Fruit fly (Drosophila melanogaster) whole organism, embryonic: ENCODE data around the gene CG7386.
A peak's percentile ranks its signal among the peaks of the same experiment; 100 is the strongest.

Source experiments
- CG10147 ChIP-seq: fragments of 200-800 bp; sonication (Bioruptor generic); optimal IDR thresholded peaks from 2 replicates; lab custom pipeline; 2019; ENCODE audit warnings: missing biosample characterization, mild to moderate bottlenecking, missing genetic modification characterization, moderate library complexity
- CG10431 ChIP-seq: fragments of 200-800 bp; sonication (Bioruptor generic); optimal IDR thresholded peaks from 3 replicates; lab custom pipeline; 2018; ENCODE audit warnings: missing biosample characterization, mild to moderate bottlenecking, missing genetic modification characterization
- CG10543 ChIP-seq: fragments of 200-800 bp; sonication (Bioruptor generic); optimal IDR thresholded peaks from 3 replicates; lab custom pipeline; 2017; ENCODE audit warnings: missing biosample characterization, mild to moderate bottlenecking, missing genetic modification characterization, moderate library complexity
- CG10654 ChIP-seq: fragments of 200-800 bp; sonication (Bioruptor generic); optimal IDR thresholded peaks from 2 replicates; lab custom pipeline; 2016; ENCODE audit warnings: missing biosample characterization, missing genetic modification characterization
- CG10979 ChIP-seq: fragments of 200-800 bp; sonication (Bioruptor generic); optimal IDR thresholded peaks from 2 replicates; lab custom pipeline; 2018; ENCODE audit warnings: missing biosample characterization, mild to moderate bottlenecking, missing genetic modification characterization, moderate library complexity
- CG11247 ChIP-seq: fragments of 200-800 bp; sonication (Bioruptor generic); IDR thresholded peaks from 2 replicates; pipeline ENCODE4 v1.3.6; 2022; ENCODE audit warnings: missing biosample characterization, missing genetic modification characterization
- CG11560 ChIP-seq: fragments of 200-800 bp; sonication (Bioruptor generic); IDR thresholded peaks from 3 replicates; pipeline ENCODE4 v1.3.6; 2022; ENCODE audit warnings: missing biosample characterization, missing genetic modification characterization
- CG13296 ChIP-seq: fragments of 200-800 bp; sonication (Bioruptor generic); optimal IDR thresholded peaks from 3 replicates; lab custom pipeline; 2018; ENCODE audit warnings: missing biosample characterization, mild to moderate bottlenecking, missing genetic modification characterization
- CG15514 ChIP-seq: fragments of 200-800 bp; sonication (Bioruptor generic); optimal IDR thresholded peaks from 3 replicates; lab custom pipeline; 2017; ENCODE audit warnings: missing biosample characterization, missing genetic modification characterization, mild to moderate bottlenecking, moderate library complexity, missing genetic modification reagents
- CG1602 ChIP-seq: fragments of 200-800 bp; sonication (Bioruptor generic); optimal IDR thresholded peaks from 3 replicates; lab custom pipeline; 2016; ENCODE audit warnings: missing biosample characterization, missing genetic modification characterization
- CG17361 ChIP-seq: fragments of 200-800 bp; sonication (Bioruptor generic); IDR thresholded peaks from 3 replicates; pipeline ENCODE4 v1.3.6; 2022; ENCODE audit warnings: missing biosample characterization, missing genetic modification characterization
- CG18476 ChIP-seq: fragments of 200-800 bp; sonication (Bioruptor generic); optimal IDR thresholded peaks from 2 replicates; lab custom pipeline; 2016; ENCODE audit warnings: missing biosample characterization, mild to moderate bottlenecking, missing genetic modification characterization
- CG2678 ChIP-seq: fragments of 200-800 bp; sonication (Bioruptor generic); optimal IDR thresholded peaks from 3 replicates; lab custom pipeline; 2019; ENCODE audit warnings: missing biosample characterization, mild to moderate bottlenecking, missing genetic modification characterization, moderate library complexity
- CG2875 ChIP-seq: fragments of 200-800 bp; sonication (Bioruptor generic); optimal IDR thresholded peaks from 2 replicates; lab custom pipeline; 2017; ENCODE audit warnings: missing biosample characterization, mild to moderate bottlenecking, missing genetic modification characterization, missing genetic modification reagents
- CG31388 ChIP-seq: fragments of 200-800 bp; sonication (Bioruptor generic); optimal IDR thresholded peaks from 2 replicates; lab custom pipeline; 2016; ENCODE audit warnings: missing biosample characterization, missing genetic modification characterization
- CG32767 ChIP-seq: fragments of 200-800 bp; sonication (Bioruptor generic); IDR thresholded peaks from 2 replicates; pipeline ENCODE4 v1.3.6; 2022; ENCODE audit warnings: missing biosample characterization, missing genetic modification characterization
- CG3995 ChIP-seq: fragments of 200-800 bp; sonication (Bioruptor generic); optimal IDR thresholded peaks from 3 replicates; lab custom pipeline; 2016; ENCODE audit warnings: missing biosample characterization, missing genetic modification characterization
- CG5245 ChIP-seq: fragments of 200-800 bp; sonication (Bioruptor generic); optimal IDR thresholded peaks from 3 replicates; lab custom pipeline; 2016; ENCODE audit warnings: missing biosample characterization, missing genetic modification characterization
- CG7963 ChIP-seq: fragments of 200-800 bp; sonication (Bioruptor generic); IDR thresholded peaks from 3 replicates; pipeline ENCODE4 v1.3.6; 2022; ENCODE audit warnings: missing biosample characterization, missing genetic modification characterization; ENCODE audit not compliant: partially characterized antibody
- CG9437 ChIP-seq: fragments of 200-800 bp; sonication (Bioruptor generic); optimal IDR thresholded peaks from 2 replicates; lab custom pipeline; 2018; ENCODE audit warnings: missing biosample characterization, mild to moderate bottlenecking, missing genetic modification characterization
- CG9876 ChIP-seq: fragments of 200-800 bp; sonication (Bioruptor generic); optimal IDR thresholded peaks from 2 replicates; lab custom pipeline; 2016; ENCODE audit warnings: missing biosample characterization, missing genetic modification characterization
- CG9932 ChIP-seq: fragments of 200-800 bp; sonication (Bioruptor generic); IDR thresholded peaks from 2 replicates; pipeline ENCODE4 v1.3.6; 2022; ENCODE audit warnings: missing biosample characterization, missing genetic modification characterization
- Doc3 ChIP-seq: fragments of 200-800 bp; sonication (Bioruptor generic); IDR thresholded peaks from 3 replicates; pipeline ENCODE4 v1.3.6; 2022; ENCODE audit warnings: missing biosample characterization, missing genetic modification characterization; ENCODE audit not compliant: partially characterized antibody
- HLH3B ChIP-seq: fragments of 200-800 bp; sonication (Bioruptor generic); IDR thresholded peaks from 2 replicates; pipeline ENCODE4 v1.3.6; 2022; ENCODE audit warnings: missing biosample characterization, missing genetic modification characterization
- Hey ChIP-seq: fragments of 200-800 bp; sonication (Bioruptor generic); optimal IDR thresholded peaks from 3 replicates; lab custom pipeline; 2018; ENCODE audit warnings: missing biosample characterization, mild to moderate bottlenecking, missing genetic modification characterization
- Hr3 ChIP-seq: fragments of 200-800 bp; sonication (Bioruptor generic); optimal IDR thresholded peaks from 3 replicates; lab custom pipeline; 2016; ENCODE audit warnings: missing biosample characterization, missing genetic modification characterization
- Mrtf ChIP-seq: fragments of 200-800 bp; sonication (Bioruptor generic); IDR thresholded peaks from 3 replicates; pipeline ENCODE4 v1.3.6; 2022; ENCODE audit warnings: missing biosample characterization, missing genetic modification characterization
- Optix ChIP-seq: fragments of 200-800 bp; sonication (Bioruptor generic); IDR thresholded peaks from 3 replicates; pipeline ENCODE4 v1.3.6; 2022; ENCODE audit warnings: missing biosample characterization, missing genetic modification characterization
- Ssrp ChIP-seq: fragments of 200-800 bp; sonication (Bioruptor generic); optimal IDR thresholded peaks from 2 replicates; lab custom pipeline; 2018; ENCODE audit warnings: missing biosample characterization, mild to moderate bottlenecking, missing genetic modification characterization, moderate library complexity
- Vsx1 ChIP-seq: fragments of 200-800 bp; sonication (Bioruptor generic); optimal IDR thresholded peaks from 2 replicates; lab custom pipeline; 2017; ENCODE audit warnings: missing biosample characterization, mild to moderate bottlenecking, missing genetic modification characterization, missing genetic modification reagents
- YL-1 ChIP-seq: fragments of 200-800 bp; sonication (Bioruptor generic); optimal IDR thresholded peaks from 3 replicates; lab custom pipeline; 2017; ENCODE audit warnings: missing biosample characterization, mild to moderate bottlenecking, missing genetic modification characterization
- az2 ChIP-seq: fragments of 200-800 bp; sonication (Bioruptor generic); optimal IDR thresholded peaks from 3 replicates; lab custom pipeline; 2016; ENCODE audit warnings: missing biosample characterization, missing genetic modification characterization
- bowl ChIP-seq: fragments of 200-800 bp; sonication (Bioruptor generic); IDR thresholded peaks from 2 replicates; pipeline ENCODE4 v1.3.6; 2022; ENCODE audit warnings: missing biosample characterization, missing genetic modification characterization
- btn ChIP-seq: fragments of 200-800 bp; sonication (Bioruptor generic); optimal IDR thresholded peaks from 2 replicates; lab custom pipeline; 2016; ENCODE audit warnings: missing biosample characterization, missing genetic modification characterization
- cg ChIP-seq: fragments of 200-800 bp; sonication (Bioruptor generic); optimal IDR thresholded peaks from 3 replicates; lab custom pipeline; 2019; ENCODE audit warnings: missing biosample characterization, mild to moderate bottlenecking, missing genetic modification characterization, moderate library complexity
- dmrt11E ChIP-seq: fragments of 200-800 bp; sonication (Bioruptor generic); optimal IDR thresholded peaks from 3 replicates; lab custom pipeline; 2018; ENCODE audit warnings: missing biosample characterization, mild to moderate bottlenecking, missing genetic modification characterization, moderate library complexity
- gcm ChIP-seq: fragments of 200-800 bp; sonication (Bioruptor generic); optimal IDR thresholded peaks from 2 replicates; lab custom pipeline; 2019; ENCODE audit warnings: missing biosample characterization, mild to moderate bottlenecking, missing genetic modification characterization, moderate library complexity
- hkb ChIP-seq, 2 experiments: fragments of 200-800 bp in 1 of 2; fragments of >200 bp in 1 of 2; sonication (Bioruptor generic) in 1 of 2; IDR thresholded peaks in 1 of 2; optimal IDR thresholded peaks in 1 of 2; 2 replicates each; pipeline versions ENCODE4 v1.3.6 to Lab custom; 2017 to 2022; ENCODE audit warnings: missing biosample characterization in 1 of 2, missing genetic modification characterization in 1 of 2
- jumu ChIP-seq: fragments of 200-800 bp; sonication (Bioruptor generic); optimal IDR thresholded peaks from 3 replicates; lab custom pipeline; 2016; ENCODE audit warnings: missing biosample characterization, missing genetic modification characterization
- ken ChIP-seq: fragments of 200-800 bp; sonication (Bioruptor generic); IDR thresholded peaks from 3 replicates; pipeline ENCODE4 v1.3.6; 2022; ENCODE audit warnings: missing biosample characterization, missing genetic modification characterization
- kni ChIP-seq: fragments of 200-800 bp; sonication (Bioruptor generic); optimal IDR thresholded peaks from 3 replicates; lab custom pipeline; 2017; ENCODE audit warnings: mild to moderate bottlenecking, missing biosample characterization, missing genetic modification reagents, missing genetic modification characterization
- lov ChIP-seq, 2 experiments: fragments of 200-800 bp in 1 of 2; fragments of >200 bp in 1 of 2; sonication (Bioruptor generic) in 1 of 2; IDR thresholded peaks in 1 of 2; optimal IDR thresholded peaks in 1 of 2; 2 replicates in 1 of 2; 3 replicates in 1 of 2; pipeline versions ENCODE4 v1.3.6 to Lab custom; 2017 to 2022; ENCODE audit warnings: missing biosample characterization in 1 of 2, missing genetic modification characterization in 1 of 2
- nau ChIP-seq: fragments of 200-800 bp; sonication (Bioruptor generic); optimal IDR thresholded peaks from 3 replicates; lab custom pipeline; 2017; ENCODE audit warnings: missing biosample characterization, mild to moderate bottlenecking, missing genetic modification characterization, missing genetic modification reagents
- pfk ChIP-seq: fragments of 200-800 bp; sonication (Bioruptor generic); optimal IDR thresholded peaks from 2 replicates; lab custom pipeline; 2018; ENCODE audit warnings: missing biosample characterization, mild to moderate bottlenecking, missing genetic modification characterization, moderate library complexity
- seq ChIP-seq: fragments of 200-800 bp; sonication (Bioruptor generic); IDR thresholded peaks from 2 replicates; pipeline ENCODE4 v1.3.6; 2022; ENCODE audit warnings: missing biosample characterization, missing genetic modification characterization
- slp2 ChIP-seq: fragments of 200-800 bp; sonication (Bioruptor generic); optimal IDR thresholded peaks from 2 replicates; lab custom pipeline; 2016; ENCODE audit warnings: missing biosample characterization, missing genetic modification characterization
- sqz ChIP-seq: fragments of 200-800 bp; sonication (Bioruptor generic); optimal IDR thresholded peaks from 3 replicates; lab custom pipeline; 2018; ENCODE audit warnings: missing biosample characterization, mild to moderate bottlenecking, missing genetic modification characterization
- sug ChIP-seq: fragments of 200-800 bp; optimal IDR thresholded peaks from 2 replicates; lab custom pipeline; 2019; ENCODE audit warnings: missing biosample characterization, mild to moderate bottlenecking, missing genetic modification characterization, moderate library complexity
- tx ChIP-seq: fragments of 200-800 bp; sonication (Bioruptor generic); optimal IDR thresholded peaks from 2 replicates; lab custom pipeline; 2016; ENCODE audit warnings: missing biosample characterization, missing genetic modification characterization

CG7386 gene

DNA sequence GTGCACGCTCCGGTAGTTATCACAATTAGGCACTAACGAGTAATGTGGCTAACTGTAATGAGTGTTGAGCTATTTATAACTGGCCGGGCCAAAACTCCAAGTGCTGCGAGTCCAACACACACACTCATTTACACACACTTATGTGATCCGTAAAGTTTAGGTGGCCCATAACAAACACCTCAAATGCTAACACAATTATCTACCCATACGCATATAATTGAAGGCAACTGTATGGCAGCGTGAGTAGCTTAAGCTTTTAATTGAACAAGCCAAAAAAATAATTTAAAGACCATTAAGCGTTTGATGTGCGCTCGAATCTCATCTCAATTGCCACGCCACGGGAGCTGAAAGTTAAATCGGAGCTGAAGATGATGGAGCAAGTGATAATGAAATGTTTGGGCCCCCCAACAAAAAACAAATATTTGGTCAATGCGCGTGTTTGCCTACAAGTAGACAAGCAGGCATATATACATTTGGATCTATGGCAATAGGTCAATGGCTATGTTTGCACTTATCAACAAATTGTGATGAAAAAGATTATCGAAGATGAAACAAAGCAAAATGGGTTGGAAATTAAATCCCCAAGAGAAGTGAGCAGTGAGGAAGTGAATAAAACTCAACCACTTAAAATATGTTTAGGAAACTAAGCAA lies 49.5 kb upstream of the CG7386 start, which contains the start of gene Cpr65Av (continued):
- no peak for TF ChIP-seq Ssrp (tag; lab: Kevin White, UChicago)
- 0 out of 2 replicates have a peak, but pooled peaks have one; percentile 34 for TF ChIP-seq HLH3B
- no peak for TF ChIP-seq tx (GFP tag; lab: Kevin White, UChicago)
- no peak for TF ChIP-seq CG10543
- TF ChIP-seq CG9876 = no peak
- TF ChIP-seq Mrtf (GFP tag; lab: Robert Waterston, UW) = no peak
- TF ChIP-seq sug (tag; lab: Kevin White, UChicago) = no peak
- TF ChIP-seq CG1602 (GFP tag; lab: Kevin White, UChicago) = no peak
- TF ChIP-seq Hey (tag; lab: Kevin White, UChicago) = no peak
- peak; percentile 43 for TF ChIP-seq sqz (GFP tag; lab: Kevin White, UChicago)
- TF ChIP-seq seq = no peak
- no peak for TF ChIP-seq CG9932 (GFP tag; lab: Robert Waterston, UW)
- no peak for TF ChIP-seq CG9437 (GFP tag; lab: Kevin White, UChicago)
- no peak for TF ChIP-seq slp2 (GFP tag; lab: Kevin White, UChicago)
- TF ChIP-seq CG10431 (GFP tag; lab: Kevin White, UChicago) = no peak
- TF ChIP-seq hkb (optimal IDR thresholded peaks at IDR 0.05; lab: Kevin White, UChicago) = no peak
- TF ChIP-seq hkb (GFP tag; IDR thresholded peaks at IDR 0.05; lab: Robert Waterston, UW) = peak; percentile 28; the same call in 1 of the 2 replicates
- TF ChIP-seq CG31388 = no peak
- no peak for TF ChIP-seq YL-1 (GFP tag; lab: Kevin White, UChicago)
- no peak for TF ChIP-seq pfk (GFP tag; lab: Kevin White, UChicago)
- no peak for TF ChIP-seq CG17361 (GFP tag; lab: Robert Waterston, UW)
- TF ChIP-seq CG18476 (GFP tag; lab: Kevin White, UChicago) = no peak
- no peak for TF ChIP-seq dmrt11E (tag; lab: Kevin White, UChicago)
- TF ChIP-seq CG13296 (GFP tag; lab: Kevin White, UChicago) = no peak
- peak; percentile 37 for TF ChIP-seq CG2875
- no peak for TF ChIP-seq Vsx1 (GFP tag; lab: Kevin White, UChicago)
- TF ChIP-seq CG11247 (GFP tag; lab: Robert Waterston, UW) = no peak
- no peak for TF ChIP-seq az2 (GFP tag; lab: Kevin White, UChicago)
- TF ChIP-seq gcm (GFP tag; lab: Kevin White, UChicago) = no peak
- peak; percentile 27 for TF ChIP-seq CG2678
- TF ChIP-seq CG5245 (GFP tag; lab: Kevin White, UChicago) = no peak
- no peak for TF ChIP-seq btn
- no peak for TF ChIP-seq CG32767
- TF ChIP-seq jumu (GFP tag; lab: Kevin White, UChicago) = no peak
- no peak for TF ChIP-seq ken
- TF ChIP-seq bowl (GFP tag; lab: Robert Waterston, UW) = no peak
- no peak for TF ChIP-seq CG11560 (tag; lab: Robert Waterston, UW)
- no peak for TF ChIP-seq CG3995 (GFP tag; lab: Kevin White, UChicago)
- TF ChIP-seq Optix (GFP tag; lab: Robert Waterston, UW) = no peak
- no peak for TF ChIP-seq Doc3 (GFP tag; lab: Robert Waterston, UW)
- TF ChIP-seq cg (GFP tag; lab: Kevin White, UChicago) = no peak
- TF ChIP-seq Hr3 (GFP tag; lab: Kevin White, UChicago) = no peak
- TF ChIP-seq CG10147 (GFP tag; lab: Kevin White, UChicago) = no peak
- no peak for TF ChIP-seq CG7963 (GFP tag; lab: Robert Waterston, UW)
- no peak for TF ChIP-seq lov (optimal IDR thresholded peaks at IDR 0.05; lab: Kevin White, UChicago)
- TF ChIP-seq lov (GFP tag; IDR thresholded peaks at IDR 0.05; lab: Robert Waterston, UW) = no peak
- TF ChIP-seq nau (GFP tag; lab: Kevin White, UChicago) = peak; percentile 3
- no peak for TF ChIP-seq kni (GFP tag; lab: Kevin White, UChicago)
- no peak for TF ChIP-seq CG10979 (tag; lab: Kevin White, UChicago)
- no peak for TF ChIP-seq CG15514 (GFP tag; lab: Kevin White, UChicago)
- TF ChIP-seq CG10654 (GFP tag; lab: Kevin White, UChicago) = no peak
